Fruit fly (Drosophila melanogaster) whole organism, pupa: ENCODE measurements around the gene HIP-R.

ENCODE experiments used
- CG12605 ChIP-seq: fragments of 200-800 bp; sonication (Bioruptor generic); IDR thresholded peaks from 2 replicates; pipeline ENCODE4 v1.3.6; 2022; ENCODE audit warnings: missing biosample characterization, missing genetic modification characterization
- CG15710 ChIP-seq: fragments of 200-800 bp; sonication (Bioruptor generic); optimal IDR thresholded peaks from 2 replicates; lab custom pipeline; 2018; ENCODE audit warnings: missing biosample characterization, mild to moderate bottlenecking, missing genetic modification characterization, moderate library complexity
- CG17806 ChIP-seq: fragments of 200-800 bp; sonication (Bioruptor generic); optimal IDR thresholded peaks from 2 replicates; lab custom pipeline; 2018; ENCODE audit warnings: missing biosample characterization, mild to moderate bottlenecking, missing genetic modification characterization, moderate library complexity
- CG32121 ChIP-seq: fragments of 200-800 bp; sonication (Bioruptor generic); IDR thresholded peaks from 2 replicates; pipeline ENCODE4 v1.3.6; 2022; ENCODE audit warnings: missing biosample characterization, missing genetic modification characterization
- CG34367 ChIP-seq: fragments of 200-800 bp; sonication (Bioruptor generic); optimal IDR thresholded peaks from 2 replicates; lab custom pipeline; 2018; ENCODE audit warnings: missing biosample characterization, mild to moderate bottlenecking, missing genetic modification characterization
- CG4496 ChIP-seq: fragments of 200-800 bp; sonication (Bioruptor generic); IDR thresholded peaks from 3 replicates; pipeline ENCODE4 v1.3.6; 2022; ENCODE audit warnings: missing biosample characterization, missing genetic modification characterization
- CG9948 ChIP-seq: fragments of 200-800 bp; sonication (Bioruptor generic); optimal IDR thresholded peaks from 2 replicates; lab custom pipeline; 2018; ENCODE audit warnings: missing biosample characterization, mild to moderate bottlenecking, missing genetic modification characterization, moderate library complexity
- EcR ChIP-seq: fragments of 200-800 bp; sonication (Bioruptor generic); optimal IDR thresholded peaks from 3 replicates; lab custom pipeline; 2019; ENCODE audit warnings: missing biosample characterization, missing genetic modification characterization, mild to moderate bottlenecking, moderate library complexity, missing genetic modification reagents
- Ets98B ChIP-seq: fragments of 200-800 bp; sonication (Bioruptor generic); IDR thresholded peaks from 2 replicates; pipeline ENCODE4 v1.3.6; 2022; ENCODE audit warnings: missing biosample characterization, missing genetic modification characterization
- Pif1A ChIP-seq: fragments of 200-800 bp; sonication (Bioruptor generic); optimal IDR thresholded peaks from 3 replicates; lab custom pipeline; 2016; ENCODE audit warnings: missing biosample characterization, missing genetic modification characterization
- Pif1B ChIP-seq: fragments of 200-800 bp; sonication (Bioruptor generic); optimal IDR thresholded peaks from 3 replicates; lab custom pipeline; 2016; ENCODE audit warnings: missing biosample characterization, missing genetic modification characterization
- Snoo ChIP-seq: fragments of 200-800 bp; sonication (Bioruptor generic); optimal IDR thresholded peaks from 3 replicates; lab custom pipeline; 2017; ENCODE audit warnings: missing biosample characterization, mild to moderate bottlenecking, missing genetic modification characterization, inconsistent platforms
- fd96Ca ChIP-seq: fragments of 200-800 bp; sonication (Bioruptor generic); IDR thresholded peaks from 3 replicates; pipeline ENCODE4 v1.3.6; 2022; ENCODE audit warnings: missing biosample characterization, missing genetic modification characterization
- gl ChIP-seq: fragments of 200-800 bp; sonication (Bioruptor generic); optimal IDR thresholded peaks from 2 replicates; lab custom pipeline; 2018; ENCODE audit warnings: missing biosample characterization, mild to moderate bottlenecking, missing genetic modification characterization

dm6 chrX:3827897-3828296 is 38.1 kb downstream of the HIP-R start, which contains the start of gene CG2901:
- TF ChIP-seq CG4496 (GFP tag; lab: Robert Waterston, UW) (no peak), Pif1A (no peak), Snoo (tag; lab: Kevin White, UChicago) (no peak), gl (tag; lab: Kevin White, UChicago) (no peak), EcR (GFP tag; lab: Kevin White, UChicago) (no peak), CG17806 (tag; lab: Kevin White, UChicago) (no peak), CG12605 (GFP tag; lab: Robert Waterston, UW) (no peak), Ets98B (GFP tag; lab: Robert Waterston, UW) (no peak), CG34367 (tag; lab: Kevin White, UChicago) (no peak), CG9948 (no peak), CG15710 (tag; lab: Kevin White, UChicago) (no peak), CG32121 (GFP tag; lab: Robert Waterston, UW) (no peak), fd96Ca (no peak), Pif1B (GFP tag; lab: Kevin White, UChicago) (no peak)
